Worm (Caenorhabditis elegans): Measurements from ENCODE around the gene T19D12.5.

- TF ChIP-seq pha-4 (tag; optimal IDR thresholded peaks at IDR 0.05) = no peak
- TF ChIP-seq madf-10 (tag; optimal IDR thresholded peaks at IDR 0.05) = no peak
- TF ChIP-seq sea-2 (GFP tag; IDR thresholded peaks at IDR 0.05) = no peak
- no peak for TF ChIP-seq F52B5.7 (tag; optimal IDR thresholded peaks at IDR 0.05)
- TF ChIP-seq hmg-20 (GFP tag; IDR thresholded peaks at IDR 0.05) = no peak
- TF ChIP-seq dpl-1 (GFP tag; optimal IDR thresholded peaks at IDR 0.05) = no peak
- TF ChIP-seq T26A5.8 (tag; optimal IDR thresholded peaks at IDR 0.05) = no peak
- TF ChIP-seq ama-1 (optimal IDR thresholded peaks at IDR 0.05) = no peak
- TF ChIP-seq ama-1 (GFP tag; optimal IDR thresholded peaks at IDR 0.05) = no peak
- TF ChIP-seq snpc-4 (GFP tag; optimal IDR thresholded peaks at IDR 0.05) = no peak
- no peak for TF ChIP-seq snpc-4 (tag; optimal IDR thresholded peaks at IDR 0.05)
- no peak for TF ChIP-seq ekl-4 (GFP tag; IDR thresholded peaks at IDR 0.05)
- no peak for TF ChIP-seq bed-2 (GFP tag; IDR thresholded peaks at IDR 0.05)
These were observed 45.4 kb upstream of the T19D12.5 start for ce11 chrII:6681478-6681877.

Measured in whole organism, young adult.